Worm (Caenorhabditis elegans): ENCODE data around the gene math-40.
A peak's percentile ranks its signal among the peaks of the same experiment; 100 is the strongest.

DNA sequence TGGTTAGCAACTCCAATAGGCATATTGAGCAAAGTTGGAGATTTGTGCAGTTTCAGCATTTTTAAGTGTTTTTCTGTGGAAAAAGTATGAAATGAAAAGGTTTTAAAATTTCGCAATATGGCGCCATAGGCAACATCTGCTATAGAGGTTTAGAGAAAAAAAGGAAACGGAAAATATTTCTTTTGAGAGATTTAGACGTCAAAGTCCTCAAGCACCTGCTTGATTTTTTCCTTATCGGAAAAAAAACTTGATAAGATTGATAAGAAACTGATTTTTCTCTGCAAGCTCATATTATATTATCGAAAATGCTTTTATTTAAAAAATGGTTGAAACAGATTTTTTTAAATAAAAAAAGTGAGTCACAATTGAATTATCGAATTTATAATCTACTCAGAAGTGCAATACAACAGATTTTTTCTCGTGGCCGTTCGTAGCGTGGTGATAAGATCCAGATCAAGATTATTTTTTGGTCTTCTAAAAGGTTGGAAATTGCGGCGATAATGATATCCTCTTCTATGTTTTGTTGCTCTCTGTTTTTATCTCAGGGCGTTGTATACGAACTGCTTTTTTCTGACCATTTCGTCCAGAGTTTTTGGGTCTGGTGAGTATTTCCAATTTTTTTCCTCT lies 10.4 kb upstream of the math-40 start, which contains the start of gene fbxc-19:
- no peak for TF ChIP-seq T22C8.4 (GFP tag; IDR thresholded peaks at IDR 0.05)
- TF ChIP-seq med-1 (GFP tag; optimal IDR thresholded peaks at IDR 0.05; ENCODE audit: insufficient read depth) = no peak
- TF ChIP-seq flt-1 (GFP tag; IDR thresholded peaks at IDR 0.05) = peak; percentile 51; the same call in 1 of the 2 replicates
- no peak for TF ChIP-seq cog-1 (tag; optimal IDR thresholded peaks at IDR 0.05)
- no peak for TF ChIP-seq ztf-29 (GFP tag; IDR thresholded peaks at IDR 0.05)
- TF ChIP-seq ztf-23 (GFP tag; IDR thresholded peaks at IDR 0.05) = no peak

Measured in whole organism, midembryonic.